Fruit fly (Drosophila melanogaster): ENCODE measurements around the gene Nnf1b.
A peak's percentile ranks its signal among the peaks of the same experiment; 100 is the strongest.

dm6 chr2L:843850-844791 lies 33.7 kb downstream of the Nnf1b start:
- TF ChIP-seq CG7101 (tag; optimal IDR thresholded peaks at IDR 0.05) (peak; percentile 68), cic (GFP tag; optimal IDR thresholded peaks at IDR 0.05) (no peak), Clk (GFP tag; optimal IDR thresholded peaks at IDR 0.05) (no peak)
